Fruit fly (Drosophila melanogaster): ENCODE data around the gene PolE1.

The PolE1 gene

dm6 chr3R:23336513-23336912 lies 11.4 kb upstream of the PolE1 start:
- TF ChIP-seq Fer2 (tag; optimal IDR thresholded peaks at IDR 0.05) (no peak), Pdp1 (GFP tag; optimal IDR thresholded peaks at IDR 0.05) (peak in 1 of 2 experiments; percentile 16), Tbp (GFP tag; optimal IDR thresholded peaks at IDR 0.05) (no peak), slou (GFP tag; optimal IDR thresholded peaks at IDR 0.05) (no peak), Oaz (GFP tag; IDR thresholded peaks at IDR 0.05) (no peak), CG8388 (GFP tag; optimal IDR thresholded peaks at IDR 0.05) (no peak), CG8281 (tag; optimal IDR thresholded peaks at IDR 0.05) (peak; percentile 99), CG15479 (GFP tag; optimal IDR thresholded peaks at IDR 0.05) (no peak)

- TF ChIP-seq CG2712 (tag; optimal IDR thresholded peaks at IDR 0.05): no peak
- no peak for TF ChIP-seq CHES-1-like (GFP tag; optimal IDR thresholded peaks at IDR 0.05)
- TF ChIP-seq Ssrp (tag; optimal IDR thresholded peaks at IDR 0.05): no peak
- TF ChIP-seq CG10274 (GFP tag; optimal IDR thresholded peaks at IDR 0.05): peak; percentile 95
- 0 out of 2 replicates have a peak, but pooled peaks have one; percentile 11 for TF ChIP-seq CG9932 (GFP tag; IDR thresholded peaks at IDR 0.05)
- peak; percentile 65 for TF ChIP-seq CG18599 (GFP tag; optimal IDR thresholded peaks at IDR 0.05)
- TF ChIP-seq CG18262 (tag; optimal IDR thresholded peaks at IDR 0.05): no peak
- TF ChIP-seq CG4707 (GFP tag; optimal IDR thresholded peaks at IDR 0.05): no peak
- peak; percentile 22 for TF ChIP-seq CG18619 (GFP tag; optimal IDR thresholded peaks at IDR 0.05)
- peak; percentile 23 for TF ChIP-seq lbe (GFP tag; optimal IDR thresholded peaks at IDR 0.05)
- TF ChIP-seq CG2678 (tag; optimal IDR thresholded peaks at IDR 0.05): peak; percentile 57
- TF ChIP-seq Usf (GFP tag; optimal IDR thresholded peaks at IDR 0.05): no peak
- peak; percentile 37 for TF ChIP-seq gem (tag; optimal IDR thresholded peaks at IDR 0.05)
- peak; percentile 25 for TF ChIP-seq mam (GFP tag; optimal IDR thresholded peaks at IDR 0.05)
- TF ChIP-seq gsb (GFP tag; IDR thresholded peaks at IDR 0.05): no peak
- TF ChIP-seq cwo (GFP tag; optimal IDR thresholded peaks at IDR 0.05): peak; percentile 32
- TF ChIP-seq Hsf (GFP tag; optimal IDR thresholded peaks at IDR 0.05): no peak
- no peak for TF ChIP-seq Sox102F (GFP tag; optimal IDR thresholded peaks at IDR 0.05)
- no peak for TF ChIP-seq Sin3A (optimal IDR thresholded peaks at IDR 0.05)
- TF ChIP-seq E2f2 (GFP tag; IDR thresholded peaks at IDR 0.05): no peak
- no peak for TF ChIP-seq salm (tag; optimal IDR thresholded peaks at IDR 0.05)
- no peak for TF ChIP-seq ranshi (GFP tag; IDR thresholded peaks at IDR 0.05)
- no peak for TF ChIP-seq Poxn (GFP tag; IDR thresholded peaks at IDR 0.05)
- TF ChIP-seq tap (tag; optimal IDR thresholded peaks at IDR 0.05): no peak
- TF ChIP-seq sens (GFP tag): peak; percentile 41
- TF ChIP-seq CG6791 (GFP tag; IDR thresholded peaks at IDR 0.05; ENCODE audit: partially characterized antibody): no peak
- no peak for TF ChIP-seq nau (GFP tag; optimal IDR thresholded peaks at IDR 0.05)
- no peak for TF ChIP-seq grn (GFP tag; optimal IDR thresholded peaks at IDR 0.05)
- no peak for TF ChIP-seq Lhr (GFP tag; optimal IDR thresholded peaks at IDR 0.05)
- peak; percentile 46 for TF ChIP-seq Atf6 (GFP tag; IDR thresholded peaks at IDR 0.05)
- TF ChIP-seq NC2β (GFP tag; optimal IDR thresholded peaks at IDR 0.05): no peak
- TF ChIP-seq CG12155 (GFP tag; optimal IDR thresholded peaks at IDR 0.05): no peak
- no peak for TF ChIP-seq MESR4 (GFP tag; optimal IDR thresholded peaks at IDR 0.05)
- peak; percentile 13 for TF ChIP-seq CG3281 (GFP tag; optimal IDR thresholded peaks at IDR 0.05)
- no peak for TF ChIP-seq fu2 (GFP tag; optimal IDR thresholded peaks at IDR 0.05)
- peak; percentile 13 for TF ChIP-seq CG9727 (GFP tag; optimal IDR thresholded peaks at IDR 0.05)
- peak; percentile 44; the same call in 2 of the 3 replicates for TF ChIP-seq row (GFP tag; IDR thresholded peaks at IDR 0.05)
- TF ChIP-seq lola (GFP tag; optimal IDR thresholded peaks at IDR 0.05): no peak
- no peak for TF ChIP-seq dysf (GFP tag; IDR thresholded peaks at IDR 0.05)
- TF ChIP-seq unc-4 (GFP tag; IDR thresholded peaks at IDR 0.05; ENCODE audit: partially characterized antibody): no peak
- no peak for TF ChIP-seq Hmx (GFP tag; optimal IDR thresholded peaks at IDR 0.05)
Measured at dm6 chr3R:23337183-23337825, 10.6 kb upstream of the PolE1 start.
